Worm (Caenorhabditis elegans) whole organism, L1 larva: ENCODE results near the gene spat-2.

Experiments used
- blmp-1 ChIP-seq: fragments of 150-350 bp; optimal IDR thresholded peaks from 2 replicates; lab custom pipeline; 2014; ENCODE audit warnings: missing biosample characterization, missing genetic modification characterization
- ceh-88 ChIP-seq: fragments of 200-800 bp; sonication (Bioruptor generic); IDR thresholded peaks from 2 replicates; pipeline ENCODE4 v1.3.6; 2022; ENCODE audit warnings: missing genetic modification characterization, missing compliant biosample characterization
- dpl-1 ChIP-seq, 3 experiments: fragments of 150-350 bp in 2 of 3; sonication (generic microtip) in 1 of 3; optimal IDR thresholded peaks; 2 replicates each; lab custom pipeline; 2014 to 2017; ENCODE audit warnings: missing biosample characterization in 3 of 3, missing genetic modification characterization in 3 of 3, missing genetic modification reagents in 3 of 3
- egl-27 ChIP-seq, 2 experiments: fragments of 150-350 bp in 1 of 2; sonication (generic microtip); optimal IDR thresholded peaks; 3 replicates each; lab custom pipeline; 2017 to 2018; ENCODE audit warnings: missing biosample characterization in 2 of 2, missing genetic modification characterization in 2 of 2, missing genetic modification reagents in 2 of 2
- fos-1 ChIP-seq: fragments of 150-350 bp; optimal IDR thresholded peaks from 2 replicates; lab custom pipeline; 2014; ENCODE audit warnings: missing biosample characterization, missing genetic modification characterization
- nhr-20 ChIP-seq: sonication (generic microtip); optimal IDR thresholded peaks from 2 replicates; lab custom pipeline; 2016; ENCODE audit warnings: mild to moderate bottlenecking, missing genetic modification characterization, missing compliant biosample characterization
- nhr-71 ChIP-seq: sonication (generic microtip); optimal IDR thresholded peaks from 2 replicates; lab custom pipeline; 2016; ENCODE audit warnings: mild to moderate bottlenecking, missing genetic modification characterization, moderate library complexity, missing compliant biosample characterization
- pqm-1 ChIP-seq: sonication (generic microtip); optimal IDR thresholded peaks from 3 replicates; lab custom pipeline; 2017; ENCODE audit warnings: missing biosample characterization, missing genetic modification characterization
- ztf-11 ChIP-seq, 2 experiments: sonication (generic microtip); optimal IDR thresholded peaks; 2 replicates each; lab custom pipeline; 2016 to 2017; ENCODE audit warnings: missing genetic modification characterization in 2 of 2, missing biosample characterization in 1 of 2, missing compliant biosample characterization in 1 of 2
- ztf-4 ChIP-seq: fragments of 150-350 bp; optimal IDR thresholded peaks from 2 replicates; lab custom pipeline; 2014; ENCODE audit warnings: missing biosample characterization, missing genetic modification characterization

- TF ChIP-seq egl-27 (tag; optimal IDR thresholded peaks at IDR 0.05; lab: Kevin White, UChicago): no peak
- no peak for TF ChIP-seq ztf-4 (tag; lab: Kevin White, UChicago)
- TF ChIP-seq ztf-11 (tag; optimal IDR thresholded peaks at IDR 0.05; lab: Kevin White, UChicago): no peak
- no peak for TF ChIP-seq fos-1
- TF ChIP-seq pqm-1 (tag; lab: Kevin White, UChicago): no peak
- TF ChIP-seq dpl-1 (GFP tag; optimal IDR thresholded peaks at IDR 0.05; lab: Kevin White, UChicago): no peak
- TF ChIP-seq nhr-20 (tag; lab: Kevin White, UChicago): no peak
- no peak for TF ChIP-seq blmp-1 (tag; lab: Kevin White, UChicago)
- no peak for TF ChIP-seq ceh-88 (GFP tag; lab: Robert Waterston, UW)
- TF ChIP-seq nhr-71 (tag; lab: Kevin White, UChicago): no peak
Measured at ce11 chrIII:11099864-11100263, 63.1 kb downstream of the spat-2 start, which contains the start of gene hmt-1.
